Worm (Caenorhabditis elegans) whole organism, young adult: Measurements from ENCODE around the gene pdi-2.
A peak's percentile ranks its signal among the peaks of the same experiment; 100 is the strongest.

ENCODE experiments used
- B0261.1 ChIP-seq: sonication (generic microtip); optimal IDR thresholded peaks from 2 replicates; lab custom pipeline; 2016; ENCODE audit warnings: mild to moderate bottlenecking, missing genetic modification characterization, moderate library complexity, missing compliant biosample characterization
- C06A6.2 ChIP-seq: fragments of 200-800 bp; sonication (Bioruptor generic); conservative IDR thresholded peaks from 2 replicates; pipeline ENCODE4 v1.3.6; 2022; ENCODE audit warnings: missing genetic modification characterization, missing compliant biosample characterization
- F22D6.2 ChIP-seq: sonication (generic microtip); optimal IDR thresholded peaks from 2 replicates; lab custom pipeline; 2016; ENCODE audit warnings: mild to moderate bottlenecking, missing genetic modification characterization, missing compliant biosample characterization
- F37B4.10 ChIP-seq: fragments of 200-800 bp; sonication (Bioruptor generic); IDR thresholded peaks from 2 replicates; pipeline ENCODE4 v1.3.6; 2022; ENCODE audit warnings: missing genetic modification characterization, missing compliant biosample characterization
- F49E8.2 ChIP-seq: sonication (generic microtip); optimal IDR thresholded peaks from 3 replicates; lab custom pipeline; 2017; ENCODE audit warnings: missing genetic modification characterization, mild to moderate bottlenecking, missing compliant biosample characterization, antibody characterized with exemption, moderate library complexity; ENCODE audit not compliant: insufficient read depth
- Y53F4B.3 ChIP-seq: fragments of 200-800 bp; sonication (Bioruptor generic); IDR thresholded peaks from 2 replicates; pipeline ENCODE4 v1.3.6; 2022; ENCODE audit warnings: missing genetic modification reagents, missing genetic modification characterization, missing compliant biosample characterization
- Y67H2A.10 ChIP-seq: fragments of 200-800 bp; sonication (Bioruptor generic); conservative IDR thresholded peaks from 2 replicates; pipeline ENCODE4 v1.3.6; 2022; ENCODE audit warnings: missing genetic modification reagents, missing genetic modification characterization, missing compliant biosample characterization
- Y79H2A.3 ChIP-seq: fragments of 200-800 bp; sonication (Bioruptor generic); conservative IDR thresholded peaks from 2 replicates; pipeline ENCODE4 v1.3.6; 2022; ENCODE audit warnings: missing genetic modification reagents, missing genetic modification characterization, missing compliant biosample characterization
- ZK185.1 ChIP-seq: sonication (generic microtip); optimal IDR thresholded peaks from 2 replicates; lab custom pipeline; 2016; ENCODE audit warnings: mild to moderate bottlenecking, missing genetic modification characterization, missing compliant biosample characterization; ENCODE audit not compliant: poor library complexity, severe bottlenecking
- aptf-2 ChIP-seq: fragments of 200-800 bp; sonication (Bioruptor generic); conservative IDR thresholded peaks from 2 replicates; pipeline ENCODE4 v1.3.6; 2022; ENCODE audit warnings: missing genetic modification reagents, missing genetic modification characterization, missing compliant biosample characterization
- aptf-3 ChIP-seq: fragments of 200-800 bp; sonication (Bioruptor generic); IDR thresholded peaks from 2 replicates; pipeline ENCODE4 v1.3.6; 2022; ENCODE audit warnings: missing genetic modification characterization, missing compliant biosample characterization
- atf-7 ChIP-seq: sonication (generic microtip); optimal IDR thresholded peaks from 2 replicates; lab custom pipeline; 2017; ENCODE audit warnings: mild to moderate bottlenecking, missing genetic modification characterization, missing compliant biosample characterization
- athp-1 ChIP-seq: sonication (generic microtip); optimal IDR thresholded peaks from 2 replicates; lab custom pipeline; 2017; ENCODE audit warnings: mild to moderate bottlenecking, missing genetic modification characterization, missing compliant biosample characterization
- attf-3 ChIP-seq: fragments of 200-800 bp; sonication (Bioruptor generic); conservative IDR thresholded peaks from 2 replicates; pipeline ENCODE4 v1.3.6; 2022; ENCODE audit warnings: missing genetic modification reagents, missing genetic modification characterization, missing compliant biosample characterization
- attf-5 ChIP-seq: fragments of 200-800 bp; sonication (Bioruptor generic); optimal IDR thresholded peaks from 2 replicates; lab custom pipeline; 2018; ENCODE audit warnings: mild to moderate bottlenecking, missing genetic modification characterization, missing compliant biosample characterization
- bed-2 ChIP-seq: fragments of 200-800 bp; sonication (Bioruptor generic); IDR thresholded peaks from 2 replicates; pipeline ENCODE4 v1.3.6; 2022; ENCODE audit warnings: missing genetic modification reagents, missing genetic modification characterization, missing compliant biosample characterization
- cebp-1 ChIP-seq, 2 experiments: fragments of 200-800 bp in 1 of 2; sonication (Bioruptor generic) in 1 of 2; sonication (generic microtip) in 1 of 2; IDR thresholded peaks in 1 of 2; optimal IDR thresholded peaks in 1 of 2; 2 replicates each; pipeline versions ENCODE4 v1.3.6 to Lab custom; 2017 to 2022; ENCODE audit warnings: missing compliant biosample characterization in 2 of 2, missing genetic modification characterization in 2 of 2, mild to moderate bottlenecking in 1 of 2, missing genetic modification reagents in 1 of 2, moderate library complexity in 1 of 2
- ceh-40 ChIP-seq: fragments of 200-800 bp; sonication (Bioruptor generic); IDR thresholded peaks from 2 replicates; pipeline ENCODE4 v1.3.6; 2022; ENCODE audit warnings: missing genetic modification characterization, missing compliant biosample characterization
- die-1 ChIP-seq: sonication (generic microtip); optimal IDR thresholded peaks from 2 replicates; lab custom pipeline; 2016; ENCODE audit warnings: missing genotype, mild to moderate bottlenecking, missing genetic modification characterization, missing compliant biosample characterization
- hlh-12 ChIP-seq: sonication (generic microtip); optimal IDR thresholded peaks from 2 replicates; lab custom pipeline; 2016; ENCODE audit warnings: missing genetic modification characterization, missing compliant biosample characterization
- lag-1 ChIP-seq: fragments of 200-800 bp; sonication (Bioruptor generic); IDR thresholded peaks from 2 replicates; pipeline ENCODE4 v1.3.6; 2022; ENCODE audit warnings: missing genetic modification reagents, missing genetic modification characterization, missing compliant biosample characterization
- let-526 ChIP-seq: fragments of 200-800 bp; sonication (Bioruptor generic); IDR thresholded peaks from 2 replicates; pipeline ENCODE4 v1.3.6; 2022; ENCODE audit warnings: missing genetic modification reagents, missing genetic modification characterization, missing compliant biosample characterization
- let-607 ChIP-seq, 2 experiments: fragments of 200-800 bp in 1 of 2; sonication (Bioruptor generic) in 1 of 2; sonication (generic microtip) in 1 of 2; optimal IDR thresholded peaks; 2 replicates each; lab custom pipeline; 2016 to 2018; ENCODE audit warnings: mild to moderate bottlenecking in 2 of 2, missing compliant biosample characterization in 2 of 2, missing genetic modification characterization in 2 of 2, moderate library complexity in 2 of 2, missing genotype in 1 of 2
- madf-8 ChIP-seq: fragments of 200-800 bp; sonication (Bioruptor generic); conservative IDR thresholded peaks from 2 replicates; pipeline ENCODE4 v1.3.6; 2022; ENCODE audit warnings: missing genetic modification reagents, missing genetic modification characterization, missing compliant biosample characterization
- nfya-2 ChIP-seq: fragments of 200-800 bp; sonication (Bioruptor generic); IDR thresholded peaks from 2 replicates; pipeline ENCODE4 v1.3.6; 2022; ENCODE audit warnings: missing genetic modification reagents, missing genetic modification characterization, missing compliant biosample characterization
- nfyb-1 ChIP-seq: fragments of 200-800 bp; sonication (Bioruptor generic); IDR thresholded peaks from 2 replicates; pipeline ENCODE4 v1.3.6; 2022; ENCODE audit warnings: missing genetic modification reagents, missing genetic modification characterization, missing compliant biosample characterization
- pbrm-1 ChIP-seq: fragments of 200-800 bp; sonication (Bioruptor generic); IDR thresholded peaks from 2 replicates; pipeline ENCODE4 v1.3.6; 2022; ENCODE audit warnings: missing genetic modification reagents, missing genetic modification characterization, missing compliant biosample characterization
- rcor-1 ChIP-seq: fragments of 200-800 bp; sonication (Bioruptor generic); IDR thresholded peaks from 2 replicates; pipeline ENCODE4 v1.3.6; 2022; ENCODE audit warnings: missing genetic modification reagents, missing genetic modification characterization, missing compliant biosample characterization
- rpc-1 ChIP-seq, 2 experiments: fragments of 150-350 bp in 1 of 2; sonication (generic microtip) in 1 of 2; optimal IDR thresholded peaks; 2 replicates each; lab custom pipeline; 2014 to 2018; ENCODE audit warnings: missing biosample characterization in 1 of 2, missing genetic modification characterization in 1 of 2, missing genetic modification reagents in 1 of 2, missing genotype in 1 of 2
- snpc-1.3 ChIP-seq: sonication (generic microtip); optimal IDR thresholded peaks from 2 replicates; lab custom pipeline; 2017; ENCODE audit warnings: missing genetic modification characterization, mild to moderate bottlenecking, missing compliant biosample characterization, antibody characterized with exemption, moderate library complexity, missing genotype, missing genetic modification reagents; ENCODE audit not compliant: insufficient read depth
- snpc-4 ChIP-seq, 5 experiments: fragments of 150-350 bp in 1 of 5; sonication (generic microtip) in 4 of 5; optimal IDR thresholded peaks; 2 replicates each; lab custom pipeline; 2014 to 2018; ENCODE audit warnings: missing genetic modification characterization in 5 of 5, missing biosample characterization in 3 of 5, antibody characterized with exemption in 2 of 5, mild to moderate bottlenecking in 2 of 5, missing compliant biosample characterization in 2 of 5, missing genotype in 2 of 5, moderate library complexity in 2 of 5, missing genetic modification reagents in 1 of 5
- tbx-9 ChIP-seq: sonication (generic microtip); optimal IDR thresholded peaks from 2 replicates; lab custom pipeline; 2016; ENCODE audit warnings: borderline replicate concordance, missing genetic modification characterization, inconsistent platforms, missing compliant biosample characterization
- tlf-1 ChIP-seq: fragments of 200-800 bp; sonication (Bioruptor generic); optimal IDR thresholded peaks from 2 replicates; lab custom pipeline; 2018; ENCODE audit warnings: mild to moderate bottlenecking, missing genetic modification characterization, missing compliant biosample characterization
- xnd-1 ChIP-seq: sonication (generic microtip); optimal IDR thresholded peaks from 2 replicates; lab custom pipeline; 2016; ENCODE audit warnings: missing genotype, missing genetic modification reagents, missing genetic modification characterization, missing compliant biosample characterization
- zfh-2 ChIP-seq: fragments of 200-800 bp; sonication (Bioruptor generic); conservative IDR thresholded peaks from 2 replicates; pipeline ENCODE4 v1.3.6; 2022; ENCODE audit warnings: missing genetic modification reagents, missing genetic modification characterization, missing compliant biosample characterization
- ztf-28 ChIP-seq: fragments of 200-800 bp; sonication (Bioruptor generic); IDR thresholded peaks from 2 replicates; pipeline ENCODE4 v1.3.6; 2022; ENCODE audit warnings: missing genetic modification reagents, missing genetic modification characterization, missing compliant biosample characterization

pdi-2 gene

DNA sequence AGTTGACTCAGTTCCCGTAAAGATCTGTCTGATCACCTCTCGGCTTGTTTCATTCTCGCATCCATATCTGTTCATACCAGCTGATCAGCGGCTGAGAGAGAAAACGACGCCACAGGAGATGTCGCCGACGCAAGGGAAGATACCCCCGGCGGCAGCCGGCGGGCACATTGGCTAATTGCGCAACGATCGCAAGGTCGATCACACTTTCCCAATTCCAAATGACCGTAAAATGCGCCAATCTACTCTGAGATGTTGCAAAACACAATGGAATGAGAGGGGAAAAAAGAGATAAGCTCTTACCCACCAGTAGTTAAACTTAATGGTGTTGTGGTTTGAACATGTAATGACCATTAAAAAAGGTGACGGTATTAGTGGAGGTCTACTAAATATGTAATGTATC is 27.0 kb downstream of the pdi-2 start (continued):
- no peak for TF ChIP-seq nfyb-1 (GFP tag; lab: Robert Waterston, UW)
- TF ChIP-seq die-1: no peak
- TF ChIP-seq athp-1 (tag; lab: Kevin White, UChicago): no peak
- TF ChIP-seq rpc-1 (optimal IDR thresholded peaks at IDR 0.05; lab: Kevin White, UChicago): no peak
- no peak for TF ChIP-seq rpc-1 (tag; optimal IDR thresholded peaks at IDR 0.05; lab: Kevin White, UChicago)
- no peak for TF ChIP-seq snpc-4 (GFP tag; optimal IDR thresholded peaks at IDR 0.05; lab: Kevin White, UChicago)
- no peak for TF ChIP-seq snpc-4 (tag; optimal IDR thresholded peaks at IDR 0.05; lab: Kevin White, UChicago)
- TF ChIP-seq zfh-2 (GFP tag; lab: Robert Waterston, UW): peak; percentile 46
- no peak for TF ChIP-seq attf-3 (GFP tag; lab: Robert Waterston, UW)
- TF ChIP-seq tlf-1 (GFP tag; lab: Kevin White, UChicago): no peak
- TF ChIP-seq nfya-2 (GFP tag; lab: Robert Waterston, UW): no peak
- TF ChIP-seq Y79H2A.3 (GFP tag; lab: Robert Waterston, UW): no peak
- no peak for TF ChIP-seq F22D6.2

DNA sequence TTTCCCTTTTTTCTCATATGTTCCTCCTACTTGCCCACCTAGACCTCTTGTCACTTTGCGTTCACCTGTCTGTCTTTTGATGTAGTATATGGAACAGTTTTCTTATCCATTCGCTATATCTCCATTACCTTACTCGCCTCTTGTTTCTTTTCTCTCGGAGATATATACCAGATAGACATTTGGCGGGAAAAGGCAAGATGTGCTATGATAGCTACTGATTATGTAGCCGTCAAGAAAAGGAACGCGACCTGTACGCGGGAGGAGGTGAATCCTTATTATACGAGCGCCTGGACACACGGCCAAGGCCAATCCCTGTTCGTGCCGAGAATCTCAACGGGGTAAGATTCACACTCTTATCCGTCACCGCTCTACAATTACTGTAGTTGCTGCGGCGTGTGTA is 29.1 kb downstream of the pdi-2 start:
- TF ChIP-seq ceh-40 (GFP tag; lab: Robert Waterston, UW) (no peak), zfh-2 (GFP tag; lab: Robert Waterston, UW) (no peak), bed-2 (GFP tag; lab: Robert Waterston, UW) (no peak), F49E8.2 (tag; lab: Kevin White, UChicago) (no peak), attf-5 (GFP tag; lab: Kevin White, UChicago) (no peak), lag-1 (no peak), hlh-12 (tag; lab: Kevin White, UChicago) (no peak), C06A6.2 (no peak), pbrm-1 (GFP tag; lab: Robert Waterston, UW) (no peak), ZK185.1 (tag; lab: Kevin White, UChicago) (no peak), let-607 (tag; optimal IDR thresholded peaks at IDR 0.05; lab: Kevin White, UChicago) (no peak), madf-8 (GFP tag; lab: Robert Waterston, UW) (no peak), atf-7 (tag; lab: Kevin White, UChicago) (no peak), Y67H2A.10 (GFP tag; lab: Robert Waterston, UW) (no peak), aptf-3 (no peak), B0261.1 (tag; lab: Kevin White, UChicago) (no peak)
- TF ChIP-seq, all 124 proteins: peak for 0

DNA sequence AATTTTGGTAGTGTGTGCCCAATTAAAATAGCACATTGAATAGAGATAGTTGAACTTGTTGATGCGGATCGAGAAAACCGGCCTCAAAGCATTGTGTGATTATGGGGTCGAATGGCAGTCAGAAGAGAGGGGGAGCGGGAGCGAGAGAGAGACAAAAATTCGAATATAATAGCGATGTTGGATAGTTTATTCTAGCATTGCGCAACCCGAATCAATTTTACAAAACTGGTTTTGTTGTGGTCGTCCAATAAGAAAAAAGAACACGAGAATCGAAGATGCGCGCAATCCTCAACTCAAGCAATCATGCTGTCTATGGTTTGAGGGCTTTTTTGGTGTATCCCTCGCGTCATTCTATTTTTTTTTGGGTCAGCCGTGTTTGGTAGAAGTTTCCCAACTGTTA is 29.5 kb downstream of the pdi-2 start:
- TF ChIP-seq cebp-1 (GFP tag; IDR thresholded peaks at IDR 0.05; lab: Robert Waterston, UW) (no peak), cebp-1 (tag; optimal IDR thresholded peaks at IDR 0.05; lab: Kevin White, UChicago) (peak; percentile 39), rcor-1 (GFP tag; lab: Robert Waterston, UW) (no peak)

DNA sequence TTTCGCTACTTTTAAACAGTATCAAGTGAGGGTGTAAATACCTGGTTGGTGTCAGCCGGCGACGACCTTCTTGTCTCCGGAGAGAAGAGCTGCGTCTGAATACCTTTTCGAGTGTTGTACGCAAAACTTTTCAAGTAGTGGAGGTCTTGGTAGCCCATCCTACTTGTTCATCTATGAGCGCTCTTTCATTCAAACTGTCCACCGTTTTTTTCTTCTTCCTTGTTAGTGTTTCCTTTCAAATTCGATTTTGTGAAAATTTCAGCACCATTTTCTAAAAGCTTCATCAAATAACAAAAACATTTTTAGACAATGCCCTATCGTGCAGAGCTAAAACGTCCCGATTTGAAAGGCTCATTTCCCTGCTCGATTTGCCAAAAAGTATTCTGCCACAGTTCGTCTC is 30.4 kb downstream of the pdi-2 start, which contains the start of gene ham-2:
TSS of gene ham-2 (plus strand) at position 301 of the 400 bp plus-strand sequence.
- TF ChIP-seq zfh-2 (GFP tag; lab: Robert Waterston, UW) (no peak), tbx-9 (tag; lab: Kevin White, UChicago) (no peak), pbrm-1 (GFP tag; lab: Robert Waterston, UW) (no peak), aptf-2 (GFP tag; lab: Robert Waterston, UW) (no peak), F37B4.10 (GFP tag; lab: Robert Waterston, UW) (no peak), let-526 (GFP tag; lab: Robert Waterston, UW) (no peak), xnd-1 (tag; lab: Kevin White, UChicago) (no peak), ztf-28 (GFP tag; lab: Robert Waterston, UW) (no peak), Y53F4B.3 (GFP tag; lab: Robert Waterston, UW) (no peak), snpc-1.3 (tag; lab: Kevin White, UChicago) (no peak)
